Fruit fly (Drosophila melanogaster) whole organism, embryonic: ENCODE data around the gene CG12299.

Experiments used
- Antp ChIP-seq: fragments of 200-800 bp; sonication (Bioruptor generic); optimal IDR thresholded peaks from 3 replicates; lab custom pipeline; 2016; ENCODE audit warnings: missing biosample characterization, missing genetic modification characterization
- CG10565 ChIP-seq: fragments of 200-800 bp; sonication (Bioruptor generic); optimal IDR thresholded peaks from 3 replicates; lab custom pipeline; 2016; ENCODE audit warnings: missing biosample characterization, mild to moderate bottlenecking, missing genetic modification characterization
- CG12299 ChIP-seq: fragments of 200-800 bp; sonication (Bioruptor generic); optimal IDR thresholded peaks from 2 replicates; lab custom pipeline; 2018; ENCODE audit warnings: missing biosample characterization, mild to moderate bottlenecking, missing genetic modification characterization
- CG12391 ChIP-seq: fragments of 200-800 bp; sonication (Bioruptor generic); optimal IDR thresholded peaks from 3 replicates; lab custom pipeline; 2018; ENCODE audit warnings: missing biosample characterization, mild to moderate bottlenecking, missing genetic modification characterization, moderate library complexity
- CG12744 ChIP-seq: fragments of 200-800 bp; sonication (Bioruptor generic); optimal IDR thresholded peaks from 2 replicates; lab custom pipeline; 2016; ENCODE audit warnings: missing biosample characterization, missing genetic modification characterization
- CG14441 ChIP-seq: fragments of 200-800 bp; sonication (Bioruptor generic); IDR thresholded peaks from 2 replicates; pipeline ENCODE4 v1.3.6; 2022; ENCODE audit warnings: missing biosample characterization, missing genetic modification characterization
- CG15601 ChIP-seq: fragments of 200-800 bp; sonication (Bioruptor generic); optimal IDR thresholded peaks from 3 replicates; lab custom pipeline; 2019; ENCODE audit warnings: missing biosample characterization, mild to moderate bottlenecking, missing genetic modification characterization, moderate library complexity
- CG18764 ChIP-seq: fragments of 200-800 bp; sonication (Bioruptor generic); optimal IDR thresholded peaks from 3 replicates; lab custom pipeline; 2016; ENCODE audit warnings: missing biosample characterization, missing genetic modification characterization
- CG2712 ChIP-seq: fragments of 200-800 bp; optimal IDR thresholded peaks from 3 replicates; lab custom pipeline; 2019; ENCODE audit warnings: missing biosample characterization, mild to moderate bottlenecking, missing genetic modification characterization, moderate library complexity
- CG7357 ChIP-seq: fragments of 200-800 bp; sonication (Bioruptor generic); IDR thresholded peaks from 3 replicates; pipeline ENCODE4 v1.3.6; 2022; ENCODE audit warnings: missing biosample characterization, missing genetic modification characterization
- CG7786 ChIP-seq: fragments of 200-800 bp; sonication (Bioruptor generic); optimal IDR thresholded peaks from 2 replicates; lab custom pipeline; 2016; ENCODE audit warnings: missing biosample characterization, missing genetic modification characterization
- CG8089 ChIP-seq: fragments of 200-800 bp; sonication (Bioruptor generic); optimal IDR thresholded peaks from 3 replicates; lab custom pipeline; 2016; ENCODE audit warnings: missing biosample characterization, missing genetic modification characterization
- CG8924 ChIP-seq: fragments of 200-800 bp; optimal IDR thresholded peaks from 3 replicates; lab custom pipeline; 2019; ENCODE audit warnings: missing biosample characterization, mild to moderate bottlenecking, missing genetic modification characterization, moderate library complexity
- CG9797 ChIP-seq: fragments of 200-800 bp; sonication (Bioruptor generic); optimal IDR thresholded peaks from 3 replicates; lab custom pipeline; 2018; ENCODE audit warnings: missing biosample characterization, mild to moderate bottlenecking, missing genetic modification characterization
- CHES-1-like ChIP-seq: fragments of 200-800 bp; sonication (Bioruptor generic); optimal IDR thresholded peaks from 2 replicates; lab custom pipeline; 2016; ENCODE audit warnings: missing biosample characterization, missing genetic modification characterization
- CoRest ChIP-seq: fragments of 200-800 bp; sonication (Bioruptor generic); optimal IDR thresholded peaks from 3 replicates; lab custom pipeline; 2018; ENCODE audit warnings: missing biosample characterization, mild to moderate bottlenecking, missing genetic modification characterization, moderate library complexity
- Dref ChIP-seq: fragments of 200-800 bp; sonication (Bioruptor generic); IDR thresholded peaks from 2 replicates; pipeline ENCODE4 v1.3.6; 2022; ENCODE audit warnings: missing biosample characterization, missing genetic modification characterization
- Ets65A ChIP-seq: fragments of 200-800 bp; sonication (Bioruptor generic); peaks from one replicate; lab custom pipeline; 2016; ENCODE audit warnings: missing biosample characterization, missing genetic modification characterization
- Ets97D ChIP-seq: fragments of 200-800 bp; sonication (Bioruptor generic); optimal IDR thresholded peaks from 3 replicates; lab custom pipeline; 2016; ENCODE audit warnings: missing biosample characterization, missing genetic modification characterization
- HmgZ ChIP-seq: fragments of 200-800 bp; sonication (Bioruptor generic); optimal IDR thresholded peaks from 2 replicates; lab custom pipeline; 2018; ENCODE audit warnings: missing biosample characterization, mild to moderate bottlenecking, missing genetic modification characterization
- MBD-R2 ChIP-seq: fragments of 200-800 bp; sonication (Bioruptor generic); IDR thresholded peaks from 2 replicates; pipeline ENCODE4 v1.3.6; 2022; ENCODE audit warnings: missing biosample characterization, missing genetic modification characterization
- MESR4 ChIP-seq: fragments of 200-800 bp; sonication (Bioruptor generic); optimal IDR thresholded peaks from 2 replicates; lab custom pipeline; 2018; ENCODE audit warnings: missing biosample characterization, mild to moderate bottlenecking, missing genetic modification characterization, moderate library complexity
- Med ChIP-seq: fragments of 200-800 bp; sonication (Bioruptor generic); peaks from one replicate; lab custom pipeline; 2016; ENCODE audit warnings: missing biosample characterization, missing genetic modification characterization, mild to moderate bottlenecking, inconsistent platforms, moderate library complexity
- NfI ChIP-seq: fragments of 200-800 bp; sonication (Bioruptor generic); optimal IDR thresholded peaks from 3 replicates; lab custom pipeline; 2018; ENCODE audit warnings: missing biosample characterization, mild to moderate bottlenecking, missing genetic modification characterization, moderate library complexity
- Opbp ChIP-seq: fragments of 200-800 bp; sonication (Bioruptor generic); IDR thresholded peaks from 3 replicates; pipeline ENCODE4 v1.3.6; 2022; ENCODE audit warnings: missing biosample characterization, missing genetic modification characterization; ENCODE audit not compliant: partially characterized antibody
- PHDP ChIP-seq: fragments of 200-800 bp; sonication (Bioruptor generic); optimal IDR thresholded peaks from 3 replicates; lab custom pipeline; 2018; ENCODE audit warnings: missing biosample characterization, mild to moderate bottlenecking, missing genetic modification characterization, moderate library complexity
- Pdp1 ChIP-seq, 2 experiments: fragments of 200-800 bp; sonication (Bioruptor generic); optimal IDR thresholded peaks; 3 replicates each; lab custom pipeline; 2016; ENCODE audit warnings: missing biosample characterization in 2 of 2, missing genetic modification characterization in 2 of 2, mild to moderate bottlenecking in 1 of 2, moderate library complexity in 1 of 2
- Sry-δ ChIP-seq: fragments of 200-800 bp; sonication (Bioruptor generic); optimal IDR thresholded peaks from 2 replicates; lab custom pipeline; 2016; ENCODE audit warnings: missing biosample characterization, missing genetic modification characterization
- Trl ChIP-seq, 3 experiments: fragments of >200 bp in 2 of 3; fragments of 200-800 bp in 1 of 3; sonication (Bioruptor generic) in 1 of 3; optimal IDR thresholded peaks; 2 replicates in 1 of 3; 3 replicates in 2 of 3; lab custom pipeline; 2016 to 2017; ENCODE audit warnings: missing biosample characterization in 1 of 3, missing genetic modification characterization in 1 of 3
- Xbp1 ChIP-seq: fragments of 200-800 bp; sonication (Bioruptor generic); optimal IDR thresholded peaks from 3 replicates; lab custom pipeline; 2016; ENCODE audit warnings: missing biosample characterization, mild to moderate bottlenecking, missing genetic modification characterization
- YL-1 ChIP-seq: fragments of 200-800 bp; sonication (Bioruptor generic); optimal IDR thresholded peaks from 3 replicates; lab custom pipeline; 2017; ENCODE audit warnings: missing biosample characterization, mild to moderate bottlenecking, missing genetic modification characterization
- amos ChIP-seq: fragments of 200-800 bp; sonication (Bioruptor generic); IDR thresholded peaks from 2 replicates; pipeline ENCODE4 v1.3.6; 2022; ENCODE audit warnings: missing biosample characterization, missing genetic modification characterization; ENCODE audit not compliant: partially characterized antibody
- ara ChIP-seq: fragments of 200-800 bp; sonication (Bioruptor generic); IDR thresholded peaks from 2 replicates; pipeline ENCODE4 v1.3.6; 2022; ENCODE audit warnings: missing biosample characterization, missing genetic modification characterization
- ato ChIP-seq: fragments of 200-800 bp; sonication (Bioruptor generic); IDR thresholded peaks from 2 replicates; pipeline ENCODE4 v1.3.6; 2022; ENCODE audit warnings: missing biosample characterization, missing genetic modification characterization; ENCODE audit not compliant: partially characterized antibody
- az2 ChIP-seq: fragments of 200-800 bp; sonication (Bioruptor generic); optimal IDR thresholded peaks from 3 replicates; lab custom pipeline; 2016; ENCODE audit warnings: missing biosample characterization, missing genetic modification characterization
- bab2 ChIP-seq: fragments of 200-800 bp; sonication (Bioruptor generic); optimal IDR thresholded peaks from 2 replicates; lab custom pipeline; 2016; ENCODE audit warnings: missing biosample characterization, missing genetic modification characterization
- bcd ChIP-seq: fragments of 200-800 bp; sonication (Bioruptor generic); optimal IDR thresholded peaks from 2 replicates; lab custom pipeline; 2017; ENCODE audit warnings: missing biosample characterization, mild to moderate bottlenecking, missing genetic modification characterization
- bsh ChIP-seq, 2 experiments: fragments of 200-800 bp; sonication (Bioruptor generic); optimal IDR thresholded peaks; 2 replicates each; lab custom pipeline; 2017 to 2018; ENCODE audit warnings: mild to moderate bottlenecking in 2 of 2, missing biosample characterization in 2 of 2, missing genetic modification characterization in 2 of 2, moderate library complexity in 1 of 2
- emc ChIP-seq: fragments of 200-800 bp; sonication (Bioruptor generic); optimal IDR thresholded peaks from 2 replicates; lab custom pipeline; 2016; ENCODE audit warnings: missing biosample characterization, missing genetic modification characterization
- gfzf ChIP-seq: fragments of 200-800 bp; sonication (Bioruptor generic); optimal IDR thresholded peaks from 2 replicates; lab custom pipeline; 2016; ENCODE audit warnings: missing biosample characterization, mild to moderate bottlenecking, missing genetic modification characterization, moderate library complexity
- hb ChIP-seq: fragments of 200-800 bp; sonication (Bioruptor generic); IDR thresholded peaks from 3 replicates; pipeline ENCODE4 v1.3.6; 2022; ENCODE audit warnings: missing biosample characterization, missing genetic modification characterization; ENCODE audit not compliant: partially characterized antibody
- ken ChIP-seq: fragments of 200-800 bp; sonication (Bioruptor generic); IDR thresholded peaks from 3 replicates; pipeline ENCODE4 v1.3.6; 2022; ENCODE audit warnings: missing biosample characterization, missing genetic modification characterization
- lmd ChIP-seq: fragments of 200-800 bp; sonication (Bioruptor generic); IDR thresholded peaks from 2 replicates; pipeline ENCODE4 v1.3.6; 2022; ENCODE audit warnings: missing biosample characterization, missing genetic modification characterization
- nerfin-1 ChIP-seq: fragments of 200-800 bp; sonication (Bioruptor generic); optimal IDR thresholded peaks from 3 replicates; lab custom pipeline; 2019; ENCODE audit warnings: missing biosample characterization, mild to moderate bottlenecking, missing genetic modification characterization, moderate library complexity
- onecut ChIP-seq: fragments of 200-800 bp; sonication (Bioruptor generic); IDR thresholded peaks from 2 replicates; pipeline ENCODE4 v1.3.6; 2022; ENCODE audit warnings: missing biosample characterization, missing genetic modification characterization
- phol ChIP-seq: fragments of 200-800 bp; sonication (Bioruptor generic); optimal IDR thresholded peaks from 3 replicates; lab custom pipeline; 2018; ENCODE audit warnings: missing biosample characterization, mild to moderate bottlenecking, missing genetic modification characterization, moderate library complexity
- seq ChIP-seq: fragments of 200-800 bp; sonication (Bioruptor generic); IDR thresholded peaks from 2 replicates; pipeline ENCODE4 v1.3.6; 2022; ENCODE audit warnings: missing biosample characterization, missing genetic modification characterization
- unc-4 ChIP-seq: fragments of 200-800 bp; sonication (Bioruptor generic); IDR thresholded peaks from 2 replicates; pipeline ENCODE4 v1.3.6; 2022; ENCODE audit warnings: missing biosample characterization, missing genetic modification characterization; ENCODE audit not compliant: partially characterized antibody
- unpg ChIP-seq: fragments of 200-800 bp; sonication (Bioruptor generic); optimal IDR thresholded peaks from 3 replicates; lab custom pipeline; 2018; ENCODE audit warnings: missing biosample characterization, mild to moderate bottlenecking, missing genetic modification characterization, moderate library complexity

CG12299 gene

DNA sequence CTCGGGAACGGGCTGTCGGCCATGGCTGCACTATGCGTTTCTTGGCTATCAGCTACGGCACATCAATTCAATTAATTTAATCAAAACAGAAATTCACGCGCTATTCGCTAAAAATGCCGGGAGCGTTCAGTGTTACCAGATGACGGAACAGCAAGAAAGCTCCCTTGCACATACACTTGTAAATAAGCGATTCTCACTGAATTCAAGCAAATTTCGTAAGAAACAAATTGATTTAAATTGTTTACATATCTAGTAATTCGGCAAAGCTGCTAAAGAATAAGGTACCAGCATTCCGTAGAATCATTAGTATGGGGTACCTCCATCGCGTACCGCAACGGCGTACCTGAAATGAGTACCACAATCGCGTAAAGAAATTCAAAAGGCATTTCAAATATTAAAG, 1.2 kb upstream of the CG12299 start, which contains the start of gene Nup107 (continued):
- TF ChIP-seq NfI (GFP tag; lab: Kevin White, UChicago) (peak; percentile 29), CG7786 (GFP tag; lab: Kevin White, UChicago) (peak; percentile 1), ato (0 out of 2 replicates have a peak, but pooled peaks have one; percentile 24), ken (peak; percentile 37; the same call in 1 of the 3 replicates), bsh (GFP tag; optimal IDR thresholded peaks at IDR 0.05; lab: Kevin White, UChicago) (peak in 1 of 2 experiments; percentile 13), bab2 (GFP tag; lab: Kevin White, UChicago) (peak; percentile 18), Ets65A (GFP tag; lab: Kevin White, UChicago) (peak; percentile 92), nerfin-1 (tag; lab: Kevin White, UChicago) (peak; percentile 18), hb (no peak), unpg (GFP tag; lab: Kevin White, UChicago) (peak; percentile 8), CG10565 (GFP tag; lab: Kevin White, UChicago) (no peak), PHDP (tag; lab: Kevin White, UChicago) (peak; percentile 4), emc (no peak), Trl (optimal IDR thresholded peaks at IDR 0.05; lab: Kevin White, UChicago) (no peak), Trl (GFP tag; optimal IDR thresholded peaks at IDR 0.05; lab: Kevin White, UChicago) (peak; percentile 26), Opbp (0 out of 3 replicates have a peak, but pooled peaks have one; percentile 39), MESR4 (GFP tag; lab: Kevin White, UChicago) (peak; percentile 43), lmd (GFP tag; lab: Robert Waterston, UW) (peak; percentile 5; the same call in 1 of the 2 replicates), gfzf (GFP tag; lab: Kevin White, UChicago) (peak; percentile 87), CG12391 (peak; percentile 32), Xbp1 (peak; percentile 38), Pdp1 (GFP tag; optimal IDR thresholded peaks at IDR 0.05; lab: Kevin White, UChicago) (peak in 1 of 2 experiments; percentile 52), CG14441 (GFP tag; lab: Robert Waterston, UW) (0 out of 2 replicates have a peak, but pooled peaks have one; percentile 15), CG2712 (tag; lab: Kevin White, UChicago) (peak; percentile 44), HmgZ (tag; lab: Kevin White, UChicago) (peak; percentile 27), Antp (peak; percentile 22), az2 (GFP tag; lab: Kevin White, UChicago) (no peak), CG15601 (tag; lab: Kevin White, UChicago) (no peak), CG12299 (tag; lab: Kevin White, UChicago) (no peak), Med (GFP tag; lab: Kevin White, UChicago) (peak; percentile 72), Sry-δ (GFP tag; lab: Kevin White, UChicago) (peak; percentile 58), CG18764 (GFP tag; lab: Kevin White, UChicago) (peak; percentile 37), CHES-1-like (peak; percentile 6), CG9797 (GFP tag; lab: Kevin White, UChicago) (peak; percentile 68), CG12744 (GFP tag; lab: Kevin White, UChicago) (no peak), onecut (GFP tag; lab: Robert Waterston, UW) (no peak), amos (GFP tag; lab: Robert Waterston, UW) (peak; percentile 28; the same call in 1 of the 2 replicates), MBD-R2 (GFP tag; lab: Robert Waterston, UW) (peak; percentile 85), phol (peak; percentile 62), bcd (peak; percentile 2), CG8924 (tag; lab: Kevin White, UChicago) (no peak), YL-1 (GFP tag; lab: Kevin White, UChicago) (peak; percentile 11), seq (GFP tag; lab: Robert Waterston, UW) (no peak), CG7357 (GFP tag; lab: Robert Waterston, UW) (peak; percentile 94), CG8089 (no peak), ara (GFP tag; lab: Robert Waterston, UW) (no peak), CoRest (peak; percentile 30), Ets97D (GFP tag; lab: Kevin White, UChicago) (peak; percentile 8), Dref (peak; percentile 44), unc-4 (GFP tag; lab: Robert Waterston, UW) (0 out of 2 replicates have a peak, but pooled peaks have one; percentile 34)
